Fruit fly (Drosophila melanogaster) whole organism, wandering third instar larva: ENCODE results near the gene CycT.

Experiments used
- Abd-B ChIP-seq: fragments of >200 bp; optimal IDR thresholded peaks from 2 replicates; lab custom pipeline; 2017; ENCODE audit warnings: missing biosample characterization, missing genetic modification characterization
- CG32264 ChIP-seq: fragments of 200-800 bp; sonication (Bioruptor generic); optimal IDR thresholded peaks from 2 replicates; lab custom pipeline; 2016; ENCODE audit warnings: missing biosample characterization, missing genetic modification characterization
- CG9705 ChIP-seq: fragments of 200-800 bp; sonication (Bioruptor generic); optimal IDR thresholded peaks from 2 replicates; lab custom pipeline; 2018; ENCODE audit warnings: missing biosample characterization, mild to moderate bottlenecking, missing genetic modification characterization
- CrebA ChIP-seq: fragments of 200-800 bp; sonication (Bioruptor generic); optimal IDR thresholded peaks from 2 replicates; lab custom pipeline; 2016; ENCODE audit warnings: missing biosample characterization, mild to moderate bottlenecking, missing genetic modification characterization, borderline replicate concordance
- Dfd ChIP-seq: fragments of >200 bp; optimal IDR thresholded peaks from 2 replicates; lab custom pipeline; 2017; ENCODE audit warnings: missing biosample characterization, missing genetic modification characterization
- Dif ChIP-seq: fragments of 200-275, 200-300 bp; sonication (Bioruptor generic); optimal IDR thresholded peaks from 2 replicates; lab custom pipeline; 2018; ENCODE audit warnings: missing biosample characterization, missing genetic modification characterization; ENCODE audit not compliant: partially characterized antibody
- GATAd ChIP-seq: sonication (Bioruptor generic); optimal IDR thresholded peaks from 2 replicates; lab custom pipeline; 2016; ENCODE audit warnings: missing biosample characterization, missing genetic modification characterization
- HLH106 ChIP-seq: fragments of 200-800 bp; optimal IDR thresholded peaks from 3 replicates; lab custom pipeline; 2019; ENCODE audit warnings: missing biosample characterization, mild to moderate bottlenecking, missing genetic modification characterization, moderate library complexity
- Hnf4 ChIP-seq: fragments of 200-800 bp; sonication (Bioruptor generic); optimal IDR thresholded peaks from 2 replicates; lab custom pipeline; 2016; ENCODE audit warnings: missing biosample characterization, mild to moderate bottlenecking, missing genetic modification characterization
- Hr78 ChIP-seq: fragments of >200 bp; optimal IDR thresholded peaks from 2 replicates; lab custom pipeline; 2017; ENCODE audit warnings: missing biosample characterization, missing genetic modification characterization
- Hr83 ChIP-seq: fragments of 200-300 bp; sonication (Bioruptor generic); optimal IDR thresholded peaks from 2 replicates; lab custom pipeline; 2016; ENCODE audit warnings: missing biosample characterization, mild to moderate bottlenecking, missing genetic modification characterization, moderate library complexity; ENCODE audit not compliant: poor library complexity, severe bottlenecking
- Jra ChIP-seq: sonication (Bioruptor generic); optimal IDR thresholded peaks from 2 replicates; lab custom pipeline; 2016; ENCODE audit warnings: missing biosample characterization, missing genetic modification characterization
- Mio ChIP-seq: sonication (Bioruptor generic); optimal IDR thresholded peaks from 2 replicates; lab custom pipeline; 2016; ENCODE audit warnings: missing biosample characterization, missing genetic modification characterization
- Myc ChIP-seq: fragments of >200 bp; optimal IDR thresholded peaks from 2 replicates; lab custom pipeline; 2017
- N ChIP-seq: fragments of >200 bp; optimal IDR thresholded peaks from 2 replicates; lab custom pipeline; 2018; ENCODE audit warnings: missing biosample characterization, missing external identifiers, missing genetic modification characterization
- OdsH ChIP-seq: fragments of 200-800 bp; sonication (Bioruptor generic); optimal IDR thresholded peaks from 2 replicates; lab custom pipeline; 2016; ENCODE audit warnings: missing biosample characterization, mild to moderate bottlenecking, missing genetic modification characterization
- Rel ChIP-seq, 2 experiments: fragments of 200-800 bp; sonication (Bioruptor generic) in 1 of 2; optimal IDR thresholded peaks; 2 replicates in 1 of 2; 3 replicates in 1 of 2; lab custom pipeline; 2016 to 2019; ENCODE audit warnings: mild to moderate bottlenecking in 2 of 2, missing biosample characterization in 2 of 2, missing genetic modification characterization in 2 of 2, moderate library complexity in 1 of 2
- Sp1 ChIP-seq: fragments of 200-800 bp; sonication (Bioruptor generic); optimal IDR thresholded peaks from 3 replicates; lab custom pipeline; 2019; ENCODE audit warnings: missing biosample characterization, mild to moderate bottlenecking, missing genetic modification characterization, moderate library complexity
- Vsx2 ChIP-seq: fragments of 200-300, 225-300 bp; sonication (Bioruptor generic); optimal IDR thresholded peaks from 2 replicates; lab custom pipeline; 2018; ENCODE audit warnings: missing biosample characterization, missing genetic modification characterization; ENCODE audit not compliant: partially characterized antibody
- br ChIP-seq: fragments of 200-800 bp; sonication (Bioruptor generic); optimal IDR thresholded peaks from 2 replicates; lab custom pipeline; 2016; ENCODE audit warnings: missing biosample characterization, missing genetic modification characterization
- brk ChIP-seq: fragments of 200-800 bp; sonication (Bioruptor generic); optimal IDR thresholded peaks from 2 replicates; lab custom pipeline; 2016; ENCODE audit warnings: missing biosample characterization, mild to moderate bottlenecking, missing genetic modification characterization
- dl ChIP-seq, 2 experiments: fragments of 175-275, 200-275 bp in 1 of 2; fragments of 200-275 bp in 1 of 2; sonication (Bioruptor generic); optimal IDR thresholded peaks; lab custom pipeline; 2018; ENCODE audit warnings: mild to moderate bottlenecking in 2 of 2, missing biosample characterization in 2 of 2, missing genetic modification characterization in 2 of 2, moderate library complexity in 2 of 2; ENCODE audit not compliant: partially characterized antibody in 2 of 2, insufficient read depth in 1 of 2
- dmrt93B ChIP-seq: fragments of 200-800 bp; sonication (Bioruptor generic); optimal IDR thresholded peaks from 2 replicates; lab custom pipeline; 2018; ENCODE audit warnings: missing biosample characterization, mild to moderate bottlenecking, missing genetic modification characterization
- dsf ChIP-seq: sonication (Bioruptor generic); optimal IDR thresholded peaks from 2 replicates; lab custom pipeline; 2016; ENCODE audit warnings: missing biosample characterization, missing genetic modification characterization, borderline replicate concordance
- ey ChIP-seq: fragments of 200-800 bp; sonication (Bioruptor generic); optimal IDR thresholded peaks from 2 replicates; lab custom pipeline; 2016; ENCODE audit warnings: missing biosample characterization, missing genetic modification characterization
- foxo ChIP-seq, 2 experiments: fragments of 200-800 bp; sonication (Bioruptor generic); optimal IDR thresholded peaks; 2 replicates in 1 of 2; 3 replicates in 1 of 2; lab custom pipeline; 2016 to 2017; ENCODE audit warnings: missing biosample characterization in 2 of 2, missing genetic modification characterization in 2 of 2
- fru ChIP-seq: fragments of 200-800 bp; sonication (Bioruptor generic); optimal IDR thresholded peaks from 3 replicates; lab custom pipeline; 2016; ENCODE audit warnings: missing biosample characterization, mild to moderate bottlenecking, missing genetic modification characterization
- h ChIP-seq: fragments of 200-800 bp; sonication (Bioruptor generic); optimal IDR thresholded peaks from 3 replicates; lab custom pipeline; 2016; ENCODE audit warnings: missing biosample characterization, mild to moderate bottlenecking, missing genetic modification characterization
- jim ChIP-seq: fragments of 175-275, 200-325 bp; sonication (Bioruptor generic); optimal IDR thresholded peaks from 2 replicates; lab custom pipeline; 2016; ENCODE audit warnings: missing biosample characterization, mild to moderate bottlenecking, missing genetic modification characterization
- lola ChIP-seq: fragments of >200 bp; optimal IDR thresholded peaks from 2 replicates; lab custom pipeline; 2017; ENCODE audit warnings: missing biosample characterization, missing genetic modification characterization
- pan ChIP-seq: fragments of >200 bp; optimal IDR thresholded peaks from 2 replicates; lab custom pipeline; 2017
- psq ChIP-seq: fragments of 200-800 bp; sonication (Bioruptor generic); optimal IDR thresholded peaks from 3 replicates; lab custom pipeline; 2017; ENCODE audit warnings: missing biosample characterization, mild to moderate bottlenecking, missing genetic modification characterization, moderate library complexity
- rgr ChIP-seq: fragments of 200-800 bp; sonication (Bioruptor generic); optimal IDR thresholded peaks from 3 replicates; lab custom pipeline; 2016; ENCODE audit warnings: missing biosample characterization, mild to moderate bottlenecking, missing genetic modification characterization
- sage ChIP-seq: fragments of 200-800 bp; sonication (Bioruptor generic); optimal IDR thresholded peaks from 2 replicates; lab custom pipeline; 2016; ENCODE audit warnings: missing biosample characterization, mild to moderate bottlenecking, missing genetic modification characterization
- sv ChIP-seq: fragments of 200-800 bp; sonication (Bioruptor generic); optimal IDR thresholded peaks from 3 replicates; lab custom pipeline; 2016; ENCODE audit warnings: missing biosample characterization, missing genetic modification characterization
- tai ChIP-seq: sonication (Bioruptor generic); optimal IDR thresholded peaks from 2 replicates; lab custom pipeline; 2016; ENCODE audit warnings: missing biosample characterization, missing genetic modification characterization
- usp ChIP-seq: fragments of >200 bp; optimal IDR thresholded peaks from 2 replicates; lab custom pipeline; 2017; ENCODE audit warnings: missing biosample characterization, missing genetic modification characterization
- woc ChIP-seq: sonication (Bioruptor generic); optimal IDR thresholded peaks from 2 replicates; lab custom pipeline; 2016; ENCODE audit warnings: missing biosample characterization, mild to moderate bottlenecking, missing genetic modification characterization

CycT gene

dm6 chr3L:17572090-17572489 lies 14.5 kb upstream of the CycT start:
- TF ChIP-seq Dfd (GFP tag; lab: Kevin White, UChicago) (peak; percentile 78), Dif (no peak), Hr78 (no peak)

dm6 chr3L:17570547-17570873 lies 12.9 kb upstream of the CycT start:
- TF ChIP-seq GATAd (GFP tag; lab: Kevin White, UChicago) (no peak), Rel (GFP tag; optimal IDR thresholded peaks at IDR 0.05; lab: Kevin White, UChicago) (no peak), Rel (tag; optimal IDR thresholded peaks at IDR 0.05; lab: Kevin White, UChicago) (peak; percentile 81), lola (GFP tag; lab: Kevin White, UChicago) (no peak), dl (GFP tag; optimal IDR thresholded peaks at IDR 0.05; lab: Kevin White, UChicago; ENCODE audit: insufficient read depth in 1 of 2, partially characterized antibody in 2 of 2) (no peak), fru (GFP tag; lab: Kevin White, UChicago) (no peak), CG32264 (GFP tag; lab: Kevin White, UChicago) (no peak), Sp1 (peak; percentile 44), HLH106 (tag; lab: Kevin White, UChicago) (no peak), Hr78 (no peak), CrebA (peak; percentile 23), Hnf4 (GFP tag; lab: Kevin White, UChicago) (no peak), foxo (GFP tag; optimal IDR thresholded peaks at IDR 0.05; lab: Kevin White, UChicago) (peak in 1 of 2 experiments; percentile 53)

- TF ChIP-seq lola (GFP tag; lab: Kevin White, UChicago) = no peak
- no peak for TF ChIP-seq Abd-B (GFP tag; lab: Kevin White, UChicago)
- TF ChIP-seq br (GFP tag; lab: Kevin White, UChicago) = peak; percentile 56
- peak; percentile 94 for TF ChIP-seq Dif
- peak; percentile 37 for TF ChIP-seq CG32264 (GFP tag; lab: Kevin White, UChicago)
- peak in 1 of 2 experiments; percentile 20 for TF ChIP-seq foxo (GFP tag; optimal IDR thresholded peaks at IDR 0.05; lab: Kevin White, UChicago)
- TF ChIP-seq Myc (lab: Kevin White, UChicago) = no peak
- TF ChIP-seq fru (GFP tag; lab: Kevin White, UChicago) = peak; percentile 82
- peak; percentile 4 for TF ChIP-seq Sp1
- peak; percentile 42 for TF ChIP-seq tai
- TF ChIP-seq GATAd (GFP tag; lab: Kevin White, UChicago) = no peak
- TF ChIP-seq Hr78 = peak; percentile 42
- TF ChIP-seq Vsx2 (GFP tag; lab: Kevin White, UChicago) = peak; percentile 85
- TF ChIP-seq dl (GFP tag; optimal IDR thresholded peaks at IDR 0.05; lab: Kevin White, UChicago; ENCODE audit: insufficient read depth in 1 of 2, partially characterized antibody in 2 of 2) = peak; percentile 93 to 94
- peak; percentile 24 for TF ChIP-seq jim (GFP tag; lab: Kevin White, UChicago)
- TF ChIP-seq Dfd (GFP tag; lab: Kevin White, UChicago) = no peak
- TF ChIP-seq HLH106 (tag; lab: Kevin White, UChicago) = peak; percentile 17
- TF ChIP-seq OdsH (GFP tag; lab: Kevin White, UChicago) = peak; percentile 13
- TF ChIP-seq sage = peak; percentile 30
- TF ChIP-seq Hnf4 (GFP tag; lab: Kevin White, UChicago) = peak; percentile 34
- TF ChIP-seq brk (GFP tag; lab: Kevin White, UChicago) = peak; percentile 75
- no peak for TF ChIP-seq pan (lab: Kevin White, UChicago)
- peak; percentile 48 for TF ChIP-seq Rel (GFP tag; optimal IDR thresholded peaks at IDR 0.05; lab: Kevin White, UChicago)
- no peak for TF ChIP-seq Rel (tag; optimal IDR thresholded peaks at IDR 0.05; lab: Kevin White, UChicago)
- peak; percentile 31 for TF ChIP-seq rgr (GFP tag; lab: Kevin White, UChicago)
- TF ChIP-seq usp (GFP tag; lab: Kevin White, UChicago) = no peak
- peak; percentile 75 for TF ChIP-seq CrebA
- TF ChIP-seq sv (GFP tag; lab: Kevin White, UChicago) = no peak
- TF ChIP-seq psq (GFP tag; lab: Kevin White, UChicago) = peak; percentile 95
- peak; percentile 76 for TF ChIP-seq h (GFP tag; lab: Kevin White, UChicago)
- no peak for TF ChIP-seq dmrt93B (GFP tag; lab: Kevin White, UChicago)
- peak; percentile 25 for TF ChIP-seq woc (GFP tag; lab: Kevin White, UChicago)
- peak; percentile 43 for TF ChIP-seq Hr83 (GFP tag; lab: Kevin White, UChicago)
- peak; percentile 46 for TF ChIP-seq N (GFP tag; lab: Kevin White, UChicago)
- TF ChIP-seq CG9705 (GFP tag; lab: Kevin White, UChicago) = no peak
- TF ChIP-seq Mio (GFP tag; lab: Kevin White, UChicago) = no peak
- TF ChIP-seq dsf (GFP tag; lab: Kevin White, UChicago) = peak; percentile 29
- peak; percentile 2 for TF ChIP-seq ey (GFP tag; lab: Kevin White, UChicago)
- peak; percentile 62 for TF ChIP-seq Jra (GFP tag; lab: Kevin White, UChicago)
- TF ChIP-seq, all 38 proteins: peak for 27
Measured at dm6 chr3L:17569737-17570546, 12.4 kb upstream of the CycT start.
